Fruit fly (Drosophila melanogaster) whole organism: ENCODE data around the gene Apc2.
A peak's percentile ranks its signal among the peaks of the same experiment; 100 is the strongest.

Source experiments
- CG8478 ChIP-seq: fragments of >200 bp; optimal IDR thresholded peaks from 2 replicates; lab custom pipeline; 2018; ENCODE audit warnings: inconsistent platforms
- Dll ChIP-seq: fragments of >200 bp; optimal IDR thresholded peaks from 2 replicates; lab custom pipeline; 2017
- EcR ChIP-seq, 2 experiments: fragments of >200 bp; optimal IDR thresholded peaks; 2 replicates each; lab custom pipeline; 2017; ENCODE audit warnings: missing biosample characterization in 2 of 2, missing genetic modification characterization in 2 of 2, missing genetic modification reagents in 2 of 2
- pan ChIP-seq: fragments of >200 bp; optimal IDR thresholded peaks from 2 replicates; lab custom pipeline; 2017
- psq ChIP-seq: fragments of >200 bp; optimal IDR thresholded peaks from 2 replicates; lab custom pipeline; 2017
- usp ChIP-seq: fragments of >200 bp; optimal IDR thresholded peaks from 2 replicates; lab custom pipeline; 2017; ENCODE audit warnings: missing biosample characterization, missing genetic modification characterization, mixed read lengths

The Apc2 gene

dm6 chr3R:24186188-24186587 lies 22.4 kb downstream of the Apc2 start, which contains the start of gene mora:
TSS of gene mora (plus strand) at chr3R:24186359.
- TF ChIP-seq psq (lab: Kevin White, UChicago) (no peak), usp (GFP tag; lab: Kevin White, UChicago) (no peak), pan (lab: Kevin White, UChicago) (no peak), EcR (GFP tag; optimal IDR thresholded peaks at IDR 0.05; lab: Kevin White, UChicago) (no peak)

- TF ChIP-seq psq (lab: Kevin White, UChicago) (no peak), pan (lab: Kevin White, UChicago) (no peak), usp (GFP tag; lab: Kevin White, UChicago) (no peak), Dll (lab: Kevin White, UChicago) (no peak), CG8478 (lab: Kevin White, UChicago) (no peak), EcR (GFP tag; optimal IDR thresholded peaks at IDR 0.05; lab: Kevin White, UChicago) (no peak)
Observed at dm6 chr3R:24188619-24189018, 24.9 kb downstream of the Apc2 start, which contains the start of gene CG5515. TSS of gene CG5515 (minus strand) at chr3R:24188896.

- TF ChIP-seq psq (lab: Kevin White, UChicago): no peak
- no peak for TF ChIP-seq usp (GFP tag; lab: Kevin White, UChicago)
- no peak for TF ChIP-seq pan (lab: Kevin White, UChicago)
- no peak for TF ChIP-seq CG8478 (lab: Kevin White, UChicago)
- no peak for TF ChIP-seq Dll (lab: Kevin White, UChicago)
- no peak for TF ChIP-seq EcR (GFP tag; optimal IDR thresholded peaks at IDR 0.05; lab: Kevin White, UChicago)
Observed at dm6 chr3R:24193373-24193879, 29.7 kb downstream of the Apc2 start, which contains the start of the genes SMC6 and CG6204. TSS of gene SMC6 (minus strand) at chr3R:24193423. TSS of gene CG6204 (plus strand) at chr3R:24193832.

- TF ChIP-seq pan (lab: Kevin White, UChicago) (no peak), EcR (GFP tag; optimal IDR thresholded peaks at IDR 0.05; lab: Kevin White, UChicago) (no peak), CG8478 (lab: Kevin White, UChicago) (no peak), psq (lab: Kevin White, UChicago) (no peak), usp (GFP tag; lab: Kevin White, UChicago) (no peak), Dll (lab: Kevin White, UChicago) (no peak)
Observed at dm6 chr3R:24202723-24203122, 39.0 kb downstream of the Apc2 start.

- TF ChIP-seq EcR (GFP tag; optimal IDR thresholded peaks at IDR 0.05; lab: Kevin White, UChicago) (no peak), usp (GFP tag; lab: Kevin White, UChicago) (no peak), CG8478 (lab: Kevin White, UChicago) (no peak), psq (lab: Kevin White, UChicago) (no peak), pan (lab: Kevin White, UChicago) (no peak), Dll (lab: Kevin White, UChicago) (no peak)
Observed at dm6 chr3R:24203426-24203825, 39.7 kb downstream of the Apc2 start.

dm6 chr3R:24204022-24204421 lies 40.3 kb downstream of the Apc2 start:
- TF ChIP-seq EcR (GFP tag; optimal IDR thresholded peaks at IDR 0.05; lab: Kevin White, UChicago) (no peak), CG8478 (lab: Kevin White, UChicago) (no peak), psq (lab: Kevin White, UChicago) (no peak), usp (GFP tag; lab: Kevin White, UChicago) (no peak)

dm6 chr3R:24205234-24205894 lies 41.6 kb downstream of the Apc2 start:
- peak; percentile 38 for TF ChIP-seq Dll (lab: Kevin White, UChicago)
- TF ChIP-seq CG8478 (lab: Kevin White, UChicago): no peak
- TF ChIP-seq pan (lab: Kevin White, UChicago): no peak

- TF ChIP-seq Dll (lab: Kevin White, UChicago) (no peak), pan (lab: Kevin White, UChicago) (peak; percentile 90)
Observed at dm6 chr3R:24205935-24206334, 42.2 kb downstream of the Apc2 start.

- TF ChIP-seq CG8478 (lab: Kevin White, UChicago): no peak
- TF ChIP-seq usp (GFP tag; lab: Kevin White, UChicago): no peak
- TF ChIP-seq pan (lab: Kevin White, UChicago): no peak
- TF ChIP-seq psq (lab: Kevin White, UChicago): no peak
- no peak for TF ChIP-seq Dll (lab: Kevin White, UChicago)
- TF ChIP-seq EcR (GFP tag; optimal IDR thresholded peaks at IDR 0.05; lab: Kevin White, UChicago): no peak
Observed at dm6 chr3R:24206341-24207114, 42.8 kb downstream of the Apc2 start.

dm6 chr3R:24213644-24214043 lies 49.9 kb downstream of the Apc2 start:
- TF ChIP-seq CG8478 (lab: Kevin White, UChicago) (no peak), usp (GFP tag; lab: Kevin White, UChicago) (no peak), EcR (GFP tag; optimal IDR thresholded peaks at IDR 0.05; lab: Kevin White, UChicago) (no peak), Dll (lab: Kevin White, UChicago) (no peak), pan (lab: Kevin White, UChicago) (no peak), psq (lab: Kevin White, UChicago) (no peak)

- no peak for TF ChIP-seq pan (lab: Kevin White, UChicago)
- TF ChIP-seq psq (lab: Kevin White, UChicago): no peak
Observed at dm6 chr3R:24216017-24216416, 52.3 kb downstream of the Apc2 start.
